Fruit fly (Drosophila melanogaster) whole organism, embryonic: Measurements from ENCODE around the gene Nlg2.

Experiments
- Atf-2 ChIP-seq: fragments of 200-800 bp; sonication (Bioruptor generic); optimal IDR thresholded peaks from 2 replicates; lab custom pipeline; 2016; ENCODE audit warnings: missing biosample characterization, missing genetic modification characterization
- BEAF-32 ChIP-seq: fragments of 200-800 bp; sonication (Bioruptor generic); optimal IDR thresholded peaks from 3 replicates; lab custom pipeline; 2017; ENCODE audit warnings: missing biosample characterization, missing genetic modification characterization, mild to moderate bottlenecking, moderate library complexity, missing genetic modification reagents
- CG1024 ChIP-seq: fragments of 200-800 bp; sonication (Bioruptor generic); IDR thresholded peaks from 2 replicates; pipeline ENCODE4 v1.3.6; 2022; ENCODE audit warnings: missing biosample characterization, missing genetic modification characterization
- CG10267 ChIP-seq: fragments of 200-800 bp; sonication (Bioruptor generic); optimal IDR thresholded peaks from 2 replicates; lab custom pipeline; 2018; ENCODE audit warnings: missing biosample characterization, mild to moderate bottlenecking, missing genetic modification characterization, moderate library complexity
- CG10366 ChIP-seq: fragments of 200-800 bp; sonication (Bioruptor generic); IDR thresholded peaks from 2 replicates; pipeline ENCODE4 v1.3.6; 2022; ENCODE audit warnings: missing biosample characterization, missing genetic modification characterization
- CG11696 ChIP-seq: fragments of 200-800 bp; sonication (Bioruptor generic); IDR thresholded peaks from 2 replicates; pipeline ENCODE4 v1.3.6; 2022; ENCODE audit warnings: missing biosample characterization, missing genetic modification characterization
- CG15479 ChIP-seq: fragments of 200-800 bp; sonication (Bioruptor generic); optimal IDR thresholded peaks from 3 replicates; lab custom pipeline; 2019; ENCODE audit warnings: missing biosample characterization, mild to moderate bottlenecking, missing genetic modification characterization, moderate library complexity
- CG1792 ChIP-seq: fragments of 200-800 bp; sonication (Bioruptor generic); optimal IDR thresholded peaks from 2 replicates; lab custom pipeline; 2016; ENCODE audit warnings: missing biosample characterization, missing genetic modification characterization
- CG18011 ChIP-seq: fragments of 200-800 bp; sonication (Bioruptor generic); optimal IDR thresholded peaks from 2 replicates; lab custom pipeline; 2017; ENCODE audit warnings: missing biosample characterization, missing genetic modification characterization, mild to moderate bottlenecking, moderate library complexity, missing genotype
- CG4617 ChIP-seq: fragments of 200-800 bp; sonication (Bioruptor generic); optimal IDR thresholded peaks from 3 replicates; lab custom pipeline; 2016; ENCODE audit warnings: missing biosample characterization, missing genetic modification characterization, borderline replicate concordance
- CG5180 ChIP-seq: fragments of 200-800 bp; sonication (Bioruptor generic); optimal IDR thresholded peaks from 3 replicates; lab custom pipeline; 2017; ENCODE audit warnings: missing biosample characterization, missing genetic modification characterization, mild to moderate bottlenecking, moderate library complexity, missing genetic modification reagents
- CG7357 ChIP-seq: fragments of 200-800 bp; sonication (Bioruptor generic); IDR thresholded peaks from 3 replicates; pipeline ENCODE4 v1.3.6; 2022; ENCODE audit warnings: missing biosample characterization, missing genetic modification characterization
- CG7745 ChIP-seq: fragments of 200-800 bp; sonication (Bioruptor generic); optimal IDR thresholded peaks from 2 replicates; lab custom pipeline; 2018; ENCODE audit warnings: missing biosample characterization, mild to moderate bottlenecking, missing genetic modification characterization, moderate library complexity
- CG9437 ChIP-seq: fragments of 200-800 bp; sonication (Bioruptor generic); optimal IDR thresholded peaks from 2 replicates; lab custom pipeline; 2018; ENCODE audit warnings: missing biosample characterization, mild to moderate bottlenecking, missing genetic modification characterization
- Dad ChIP-seq: fragments of 200-800 bp; sonication (Bioruptor generic); optimal IDR thresholded peaks from 3 replicates; lab custom pipeline; 2016; ENCODE audit warnings: missing biosample characterization, missing genetic modification characterization
- Dll ChIP-seq: fragments of 200-800 bp; sonication (Bioruptor generic); IDR thresholded peaks from 4 replicates; pipeline ENCODE4 v1.3.6; 2022; ENCODE audit warnings: missing biosample characterization, missing genetic modification characterization; ENCODE audit not compliant: partially characterized antibody
- Ets97D ChIP-seq: fragments of 200-800 bp; sonication (Bioruptor generic); optimal IDR thresholded peaks from 3 replicates; lab custom pipeline; 2016; ENCODE audit warnings: missing biosample characterization, missing genetic modification characterization
- Hmr ChIP-seq: fragments of 200-800 bp; sonication (Bioruptor generic); optimal IDR thresholded peaks from 3 replicates; lab custom pipeline; 2017; ENCODE audit warnings: mild to moderate bottlenecking, missing biosample characterization, missing genetic modification reagents, missing genetic modification characterization
- Mrtf ChIP-seq: fragments of 200-800 bp; sonication (Bioruptor generic); IDR thresholded peaks from 3 replicates; pipeline ENCODE4 v1.3.6; 2022; ENCODE audit warnings: missing biosample characterization, missing genetic modification characterization
- Nf-YB ChIP-seq: fragments of 200-800 bp; sonication (Bioruptor generic); optimal IDR thresholded peaks from 3 replicates; lab custom pipeline; 2019; ENCODE audit warnings: missing biosample characterization, mild to moderate bottlenecking, missing genetic modification characterization, moderate library complexity
- Oli ChIP-seq: fragments of 200-800 bp; sonication (Bioruptor generic); optimal IDR thresholded peaks from 2 replicates; lab custom pipeline; 2018; ENCODE audit warnings: missing biosample characterization, mild to moderate bottlenecking, missing genetic modification characterization, moderate library complexity
- Scr ChIP-seq: fragments of 200-800 bp; sonication (Bioruptor generic); IDR thresholded peaks from 2 replicates; pipeline ENCODE4 v1.3.6; 2022; ENCODE audit warnings: missing biosample characterization, missing genetic modification characterization; ENCODE audit not compliant: partially characterized antibody
- Side ChIP-seq: fragments of 200-800 bp; sonication (Bioruptor generic); optimal IDR thresholded peaks from 2 replicates; lab custom pipeline; 2016; ENCODE audit warnings: missing biosample characterization, missing genetic modification characterization
- Sox102F ChIP-seq: fragments of 200-800 bp; sonication (Bioruptor generic); optimal IDR thresholded peaks from 2 replicates; lab custom pipeline; 2018; ENCODE audit warnings: missing biosample characterization, mild to moderate bottlenecking, missing genetic modification characterization, moderate library complexity
- Sry-δ ChIP-seq: fragments of 200-800 bp; sonication (Bioruptor generic); optimal IDR thresholded peaks from 2 replicates; lab custom pipeline; 2016; ENCODE audit warnings: missing biosample characterization, missing genetic modification characterization
- Xrp1 ChIP-seq: fragments of 200-800 bp; sonication (Bioruptor generic); IDR thresholded peaks from 2 replicates; pipeline ENCODE4 v1.3.6; 2022; ENCODE audit warnings: missing biosample characterization, missing genetic modification characterization
- ab ChIP-seq: fragments of 200-800 bp; sonication (Bioruptor generic); optimal IDR thresholded peaks from 2 replicates; lab custom pipeline; 2016; ENCODE audit warnings: missing biosample characterization, missing genetic modification characterization
- ac ChIP-seq: fragments of 200-800 bp; sonication (Bioruptor generic); optimal IDR thresholded peaks from 3 replicates; lab custom pipeline; 2017; ENCODE audit warnings: missing biosample characterization, mild to moderate bottlenecking, missing genetic modification characterization
- bsh ChIP-seq, 2 experiments: fragments of 200-800 bp; sonication (Bioruptor generic); optimal IDR thresholded peaks; 2 replicates each; lab custom pipeline; 2017 to 2018; ENCODE audit warnings: mild to moderate bottlenecking in 2 of 2, missing biosample characterization in 2 of 2, missing genetic modification characterization in 2 of 2, moderate library complexity in 1 of 2
- cato ChIP-seq: fragments of 200-800 bp; sonication (Bioruptor generic); optimal IDR thresholded peaks from 2 replicates; lab custom pipeline; 2016; ENCODE audit warnings: missing biosample characterization, missing genetic modification characterization, borderline replicate concordance
- caup ChIP-seq: fragments of 200-800 bp; sonication (Bioruptor generic); optimal IDR thresholded peaks from 3 replicates; lab custom pipeline; 2017; ENCODE audit warnings: missing biosample characterization, mild to moderate bottlenecking, missing genetic modification characterization, moderate library complexity; ENCODE audit not compliant: severe bottlenecking
- cg ChIP-seq: fragments of 200-800 bp; sonication (Bioruptor generic); optimal IDR thresholded peaks from 3 replicates; lab custom pipeline; 2019; ENCODE audit warnings: missing biosample characterization, mild to moderate bottlenecking, missing genetic modification characterization, moderate library complexity
- chn ChIP-seq: fragments of 200-800 bp; sonication (Bioruptor generic); optimal IDR thresholded peaks from 2 replicates; lab custom pipeline; 2016; ENCODE audit warnings: missing biosample characterization, missing genetic modification characterization
- croc ChIP-seq: fragments of 200-800 bp; sonication (Bioruptor generic); conservative IDR thresholded peaks from 3 replicates; pipeline ENCODE4 v1.3.6; 2022; ENCODE audit warnings: missing biosample characterization, missing genetic modification characterization
- dm ChIP-seq: fragments of 200-800 bp; sonication (Bioruptor generic); optimal IDR thresholded peaks from 3 replicates; lab custom pipeline; 2016; ENCODE audit warnings: missing biosample characterization, missing genetic modification characterization
- ewg ChIP-seq: fragments of 200-800 bp; sonication (Bioruptor generic); optimal IDR thresholded peaks from 3 replicates; lab custom pipeline; 2017; ENCODE audit warnings: mild to moderate bottlenecking, missing biosample characterization, missing genetic modification reagents, missing genetic modification characterization
- gt ChIP-seq: fragments of 200-800 bp; sonication (Bioruptor generic); IDR thresholded peaks from 2 replicates; pipeline ENCODE4 v1.3.6; 2022; ENCODE audit warnings: missing biosample characterization, missing genetic modification characterization
- jigr1 ChIP-seq: fragments of 200-800 bp; sonication (Bioruptor generic); IDR thresholded peaks from 3 replicates; pipeline ENCODE4 v1.3.6; 2022; ENCODE audit warnings: missing biosample characterization, missing genetic modification characterization
- kay ChIP-seq: fragments of 200-800 bp; sonication (Bioruptor generic); optimal IDR thresholded peaks from 2 replicates; lab custom pipeline; 2016; ENCODE audit warnings: missing biosample characterization, missing genetic modification characterization
- mld ChIP-seq: fragments of 200-800 bp; sonication (Bioruptor generic); IDR thresholded peaks from 3 replicates; pipeline ENCODE4 v1.3.6; 2022; ENCODE audit warnings: missing biosample characterization, missing genetic modification characterization; ENCODE audit not compliant: partially characterized antibody
- peb ChIP-seq: fragments of 200-800 bp; sonication (Bioruptor generic); IDR thresholded peaks from 2 replicates; pipeline ENCODE4 v1.3.6; 2022; ENCODE audit warnings: missing biosample characterization, missing genetic modification characterization
- sim ChIP-seq: fragments of 200-800 bp; sonication (Bioruptor generic); IDR thresholded peaks from 2 replicates; pipeline ENCODE4 v1.3.6; 2022; ENCODE audit warnings: missing biosample characterization, missing genetic modification characterization
- sima ChIP-seq: fragments of 200-800 bp; sonication (Bioruptor generic); optimal IDR thresholded peaks from 2 replicates; lab custom pipeline; 2016; ENCODE audit warnings: missing biosample characterization, missing genetic modification characterization
- sisA ChIP-seq: fragments of 200-800 bp; sonication (Bioruptor generic); IDR thresholded peaks from 2 replicates; pipeline ENCODE4 v1.3.6; 2022; ENCODE audit warnings: missing biosample characterization, missing genetic modification characterization
- so ChIP-seq: fragments of 200-800 bp; sonication (Bioruptor generic); IDR thresholded peaks from 3 replicates; pipeline ENCODE4 v1.3.6; 2022; ENCODE audit warnings: missing biosample characterization, missing genetic modification characterization
- tap ChIP-seq: fragments of 200-800 bp; optimal IDR thresholded peaks from 3 replicates; lab custom pipeline; 2019; ENCODE audit warnings: missing biosample characterization, mild to moderate bottlenecking, missing genetic modification characterization, moderate library complexity
- usp ChIP-seq: fragments of >200 bp; optimal IDR thresholded peaks from 2 replicates; lab custom pipeline; 2017; ENCODE audit warnings: missing biosample characterization, missing genetic modification characterization
- vfl ChIP-seq: fragments of 200-800 bp; sonication (Bioruptor generic); optimal IDR thresholded peaks from 2 replicates; lab custom pipeline; 2016; ENCODE audit warnings: missing biosample characterization, missing genetic modification characterization
- wor ChIP-seq: fragments of 200-800 bp; sonication (Bioruptor generic); IDR thresholded peaks from 2 replicates; pipeline ENCODE4 v1.3.6; 2022; ENCODE audit warnings: missing biosample characterization, missing genetic modification characterization
- zen2 ChIP-seq: fragments of 200-800 bp; sonication (Bioruptor generic); IDR thresholded peaks from 3 replicates; pipeline ENCODE4 v1.3.6; 2022; ENCODE audit warnings: missing biosample characterization, missing genetic modification characterization; ENCODE audit not compliant: partially characterized antibody

Gene Nlg2

DNA sequence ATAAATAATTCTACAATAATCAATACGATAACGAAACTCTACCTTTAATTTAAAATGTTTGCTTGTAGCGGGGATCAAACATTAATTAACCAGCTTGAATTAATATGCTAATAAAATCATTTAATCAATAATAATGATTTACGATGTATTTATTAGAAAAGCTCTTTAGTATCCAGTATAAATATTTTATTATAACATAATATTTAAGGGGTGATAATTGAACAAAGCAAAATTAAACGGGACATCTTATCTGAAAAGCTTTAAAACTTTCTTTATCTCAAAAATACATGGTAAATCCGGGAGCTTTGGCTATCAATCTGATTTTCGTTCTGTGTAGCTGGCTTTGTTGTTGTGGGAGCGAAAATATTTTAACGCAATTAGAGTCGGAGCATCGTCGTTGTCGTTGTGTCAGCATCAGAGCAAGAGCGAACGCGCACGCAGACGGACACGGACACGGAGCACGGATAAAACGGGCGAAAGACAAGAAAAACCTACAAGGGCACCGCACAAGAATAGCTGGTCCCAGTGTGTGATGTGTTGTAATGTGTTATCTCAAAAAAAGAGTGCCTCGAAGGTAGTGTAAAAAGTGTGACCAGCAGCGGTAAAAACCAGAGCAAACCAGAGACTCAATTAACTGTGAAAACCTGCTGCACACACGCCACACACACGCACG is at the start of gene Nlg2 (continued):
- no peak for TF ChIP-seq Dll (GFP tag; lab: Robert Waterston, UW)
- TF ChIP-seq zen2 (GFP tag; lab: Robert Waterston, UW): no peak
- no peak for TF ChIP-seq CG18011
- TF ChIP-seq CG4617: no peak
- TF ChIP-seq CG5180 (GFP tag; lab: Kevin White, UChicago): peak; percentile 57
- no peak for TF ChIP-seq bsh (GFP tag; optimal IDR thresholded peaks at IDR 0.05; lab: Kevin White, UChicago)
- no peak for TF ChIP-seq CG10366 (GFP tag; lab: Robert Waterston, UW)
- TF ChIP-seq CG7745 (tag; lab: Kevin White, UChicago): no peak
- no peak for TF ChIP-seq sisA (GFP tag; lab: Robert Waterston, UW)
- no peak for TF ChIP-seq cg (GFP tag; lab: Kevin White, UChicago)
- no peak for TF ChIP-seq peb
- TF ChIP-seq CG9437 (GFP tag; lab: Kevin White, UChicago): peak; percentile 75
- TF ChIP-seq ewg (GFP tag; lab: Kevin White, UChicago): no peak
- peak; percentile 55 for TF ChIP-seq Oli
- TF ChIP-seq CG11696 (GFP tag; lab: Robert Waterston, UW): no peak
- TF ChIP-seq Mrtf (GFP tag; lab: Robert Waterston, UW): no peak
- TF ChIP-seq Atf-2 (GFP tag; lab: Kevin White, UChicago): no peak
- TF ChIP-seq ab (GFP tag; lab: Kevin White, UChicago): no peak
- peak; percentile 81 for TF ChIP-seq Hmr
- TF ChIP-seq sima (GFP tag; lab: Kevin White, UChicago): no peak
- TF ChIP-seq caup (GFP tag; lab: Kevin White, UChicago): peak; percentile 67
- no peak for TF ChIP-seq gt (GFP tag; lab: Robert Waterston, UW)
- TF ChIP-seq tap (tag; lab: Kevin White, UChicago): peak; percentile 52
- TF ChIP-seq kay: peak; percentile 17
- no peak for TF ChIP-seq sim (GFP tag; lab: Robert Waterston, UW)
- TF ChIP-seq vfl (GFP tag; lab: Kevin White, UChicago): no peak
- peak; percentile 70 for TF ChIP-seq Sox102F
- TF ChIP-seq croc (GFP tag; lab: Robert Waterston, UW): no peak
- TF ChIP-seq so (GFP tag; lab: Robert Waterston, UW): no peak
- TF ChIP-seq Xrp1: no peak
- TF ChIP-seq mld (GFP tag; lab: Robert Waterston, UW): no peak
- no peak for TF ChIP-seq chn (GFP tag; lab: Kevin White, UChicago)
- no peak for TF ChIP-seq Ets97D
- no peak for TF ChIP-seq usp (GFP tag; lab: Kevin White, UChicago)
- no peak for TF ChIP-seq jigr1 (GFP tag; lab: Robert Waterston, UW)
- TF ChIP-seq ac (GFP tag; lab: Kevin White, UChicago): no peak
- TF ChIP-seq CG1024: no peak
- TF ChIP-seq dm (GFP tag; lab: Kevin White, UChicago): no peak
- no peak for TF ChIP-seq wor
- no peak for TF ChIP-seq CG7357 (GFP tag; lab: Robert Waterston, UW)
- TF ChIP-seq Sry-δ (GFP tag; lab: Kevin White, UChicago): no peak
- TF ChIP-seq Dad (GFP tag; lab: Kevin White, UChicago): no peak
- no peak for TF ChIP-seq Scr (GFP tag; lab: Robert Waterston, UW)
- no peak for TF ChIP-seq BEAF-32
- peak; percentile 42 for TF ChIP-seq CG10267
- no peak for TF ChIP-seq CG15479 (GFP tag; lab: Kevin White, UChicago)
- peak; percentile 44 for TF ChIP-seq Nf-YB (GFP tag; lab: Kevin White, UChicago)
- TF ChIP-seq cato (GFP tag; lab: Kevin White, UChicago): no peak
- TF ChIP-seq Side (GFP tag; lab: Kevin White, UChicago): no peak
- TF ChIP-seq CG1792 (GFP tag; lab: Kevin White, UChicago): no peak
